Fruit fly (Drosophila melanogaster) whole organism, embryonic: ENCODE data around the gene CG34117.

Experiments used
- Bteb2 ChIP-seq: fragments of 200-800 bp; sonication (Bioruptor generic); optimal IDR thresholded peaks from 2 replicates; lab custom pipeline; 2016; ENCODE audit warnings: missing biosample characterization, missing genetic modification characterization
- CG13775 ChIP-seq: fragments of 200-800 bp; sonication (Bioruptor generic); optimal IDR thresholded peaks from 3 replicates; lab custom pipeline; 2017; ENCODE audit warnings: missing biosample characterization, mild to moderate bottlenecking, missing genetic modification characterization
- CG14860 ChIP-seq: fragments of 200-800 bp; sonication (Bioruptor generic); IDR thresholded peaks from 3 replicates; pipeline ENCODE4 v1.3.6; 2022; ENCODE audit warnings: missing biosample characterization, missing genetic modification characterization; ENCODE audit not compliant: partially characterized antibody
- CG1603 ChIP-seq: fragments of 200-800 bp; sonication (Bioruptor generic); optimal IDR thresholded peaks from 2 replicates; lab custom pipeline; 2019; ENCODE audit warnings: missing biosample characterization, mild to moderate bottlenecking, missing genetic modification characterization, moderate library complexity
- CG18262 ChIP-seq: fragments of 200-800 bp; optimal IDR thresholded peaks from 3 replicates; lab custom pipeline; 2019; ENCODE audit warnings: missing biosample characterization, mild to moderate bottlenecking, missing genetic modification characterization, moderate library complexity
- CG18619 ChIP-seq: fragments of 200-800 bp; sonication (Bioruptor generic); optimal IDR thresholded peaks from 3 replicates; lab custom pipeline; 2017; ENCODE audit warnings: missing biosample characterization, mild to moderate bottlenecking, missing genetic modification characterization
- CG31441 ChIP-seq: fragments of 200-800 bp; sonication (Bioruptor generic); IDR thresholded peaks from 2 replicates; pipeline ENCODE4 v1.3.6; 2022; ENCODE audit warnings: missing biosample characterization, missing genetic modification characterization
- CG3838 ChIP-seq: fragments of 200-800 bp; sonication (Bioruptor generic); optimal IDR thresholded peaks from 3 replicates; lab custom pipeline; 2016; ENCODE audit warnings: missing biosample characterization, missing genetic modification characterization
- CG4820 ChIP-seq: fragments of 200-800 bp; sonication (Bioruptor generic); optimal IDR thresholded peaks from 3 replicates; lab custom pipeline; 2016; ENCODE audit warnings: missing biosample characterization, missing genetic modification characterization
- CG5245 ChIP-seq: fragments of 200-800 bp; sonication (Bioruptor generic); optimal IDR thresholded peaks from 3 replicates; lab custom pipeline; 2016; ENCODE audit warnings: missing biosample characterization, missing genetic modification characterization
- CG6654 ChIP-seq: fragments of 200-800 bp; sonication (Bioruptor generic); optimal IDR thresholded peaks from 2 replicates; lab custom pipeline; 2017; ENCODE audit warnings: missing biosample characterization, mild to moderate bottlenecking, missing genetic modification characterization
- CG6683 ChIP-seq: fragments of 200-800 bp; sonication (Bioruptor generic); optimal IDR thresholded peaks from 2 replicates; lab custom pipeline; 2017; ENCODE audit warnings: missing biosample characterization, mild to moderate bottlenecking, missing genetic modification characterization, missing genetic modification reagents
- CG7271 ChIP-seq: fragments of 200-800 bp; sonication (Bioruptor generic); optimal IDR thresholded peaks from 2 replicates; lab custom pipeline; 2018; ENCODE audit warnings: missing biosample characterization, mild to moderate bottlenecking, missing genetic modification characterization, moderate library complexity
- CG7745 ChIP-seq: fragments of 200-800 bp; sonication (Bioruptor generic); optimal IDR thresholded peaks from 2 replicates; lab custom pipeline; 2018; ENCODE audit warnings: missing biosample characterization, mild to moderate bottlenecking, missing genetic modification characterization, moderate library complexity
- CG7987 ChIP-seq: fragments of 200-800 bp; sonication (Bioruptor generic); optimal IDR thresholded peaks from 2 replicates; lab custom pipeline; 2018; ENCODE audit warnings: missing biosample characterization, mild to moderate bottlenecking, missing genetic modification characterization, moderate library complexity
- CG9609 ChIP-seq: fragments of 200-800 bp; sonication (Bioruptor generic); optimal IDR thresholded peaks from 3 replicates; lab custom pipeline; 2016; ENCODE audit warnings: missing biosample characterization, missing genetic modification characterization
- CG9817 ChIP-seq: fragments of 200-800 bp; sonication (Bioruptor generic); optimal IDR thresholded peaks from 2 replicates; lab custom pipeline; 2018; ENCODE audit warnings: missing biosample characterization, mild to moderate bottlenecking, missing genetic modification characterization, moderate library complexity
- CTCF ChIP-seq: fragments of 200-800 bp; sonication (Bioruptor generic); optimal IDR thresholded peaks from 2 replicates; lab custom pipeline; 2017; ENCODE audit warnings: missing biosample characterization, mild to moderate bottlenecking, missing genetic modification characterization, moderate library complexity
- CoRest ChIP-seq: fragments of 200-800 bp; sonication (Bioruptor generic); optimal IDR thresholded peaks from 3 replicates; lab custom pipeline; 2018; ENCODE audit warnings: missing biosample characterization, mild to moderate bottlenecking, missing genetic modification characterization, moderate library complexity
- CrebB ChIP-seq: fragments of 200-800 bp; sonication (Bioruptor generic); optimal IDR thresholded peaks from 3 replicates; lab custom pipeline; 2018; ENCODE audit warnings: missing biosample characterization, mild to moderate bottlenecking, missing genetic modification characterization
- E2f2 ChIP-seq: fragments of 200-800 bp; sonication (Bioruptor generic); IDR thresholded peaks from 2 replicates; pipeline ENCODE4 v1.3.6; 2022; ENCODE audit warnings: missing biosample characterization, missing genetic modification characterization
- Ets97D ChIP-seq: fragments of 200-800 bp; sonication (Bioruptor generic); optimal IDR thresholded peaks from 3 replicates; lab custom pipeline; 2016; ENCODE audit warnings: missing biosample characterization, missing genetic modification characterization
- H15 ChIP-seq: fragments of 200-800 bp; sonication (Bioruptor generic); IDR thresholded peaks from 3 replicates; pipeline ENCODE4 v1.3.6; 2022; ENCODE audit warnings: missing biosample characterization, missing genetic modification characterization
- HLH4C ChIP-seq: fragments of 200-800 bp; sonication (Bioruptor generic); IDR thresholded peaks from 3 replicates; pipeline ENCODE4 v1.3.6; 2022; ENCODE audit warnings: missing biosample characterization, missing genetic modification characterization; ENCODE audit not compliant: partially characterized antibody
- HLHmδ ChIP-seq: fragments of 200-800 bp; sonication (Bioruptor generic); optimal IDR thresholded peaks from 2 replicates; lab custom pipeline; 2018; ENCODE audit warnings: missing biosample characterization, mild to moderate bottlenecking, missing genetic modification characterization, moderate library complexity
- HmgD ChIP-seq: fragments of 200-800 bp; sonication (Bioruptor generic); optimal IDR thresholded peaks from 3 replicates; lab custom pipeline; 2016; ENCODE audit warnings: missing biosample characterization, missing genetic modification characterization
- Hsf ChIP-seq: fragments of 200-800 bp; sonication (Bioruptor generic); optimal IDR thresholded peaks from 3 replicates; lab custom pipeline; 2016; ENCODE audit warnings: missing biosample characterization, missing genetic modification characterization
- Jarid2 ChIP-seq: fragments of 200-800 bp; sonication (Bioruptor generic); optimal IDR thresholded peaks from 3 replicates; lab custom pipeline; 2017; ENCODE audit warnings: mild to moderate bottlenecking, missing biosample characterization, missing genetic modification reagents, missing genetic modification characterization
- MESR4 ChIP-seq: fragments of 200-800 bp; sonication (Bioruptor generic); optimal IDR thresholded peaks from 2 replicates; lab custom pipeline; 2018; ENCODE audit warnings: missing biosample characterization, mild to moderate bottlenecking, missing genetic modification characterization, moderate library complexity
- Mrtf ChIP-seq: fragments of 200-800 bp; sonication (Bioruptor generic); IDR thresholded peaks from 3 replicates; pipeline ENCODE4 v1.3.6; 2022; ENCODE audit warnings: missing biosample characterization, missing genetic modification characterization
- NC2β ChIP-seq: fragments of 200-800 bp; sonication (Bioruptor generic); optimal IDR thresholded peaks from 2 replicates; lab custom pipeline; 2016; ENCODE audit warnings: missing biosample characterization, missing genetic modification characterization
- Nf-YA ChIP-seq: fragments of 200-800 bp; sonication (Bioruptor generic); IDR thresholded peaks from 2 replicates; pipeline ENCODE4 v1.3.6; 2022; ENCODE audit warnings: missing biosample characterization, missing genetic modification characterization
- Stat92E ChIP-seq, 3 experiments: fragments of >200 bp in 2 of 3; fragments of 200-800 bp in 1 of 3; sonication (Bioruptor generic) in 1 of 3; optimal IDR thresholded peaks; 2 replicates each; lab custom pipeline; 2017 to 2019; ENCODE audit warnings: missing biosample characterization in 3 of 3, missing genetic modification characterization in 3 of 3, mild to moderate bottlenecking in 1 of 3, moderate library complexity in 1 of 3
- ap ChIP-seq: fragments of 200-800 bp; sonication (Bioruptor generic); IDR thresholded peaks from 2 replicates; pipeline ENCODE4 v1.3.6; 2022; ENCODE audit warnings: missing biosample characterization, missing genetic modification characterization
- cas ChIP-seq: fragments of 200-800 bp; sonication (Bioruptor generic); IDR thresholded peaks from 2 replicates; pipeline ENCODE4 v1.3.6; 2022; ENCODE audit warnings: missing biosample characterization, missing genetic modification characterization
- crp ChIP-seq, 2 experiments: fragments of 200-800 bp; sonication (Bioruptor generic); optimal IDR thresholded peaks; 2 replicates in 1 of 2; 3 replicates in 1 of 2; lab custom pipeline; 2017; ENCODE audit warnings: missing biosample characterization in 2 of 2, missing genetic modification characterization in 2 of 2, mild to moderate bottlenecking in 1 of 2, moderate library complexity in 1 of 2
- disco-r ChIP-seq: fragments of 200-800 bp; sonication (Bioruptor generic); optimal IDR thresholded peaks from 2 replicates; lab custom pipeline; 2016; ENCODE audit warnings: missing biosample characterization, missing genetic modification characterization
- dm ChIP-seq: fragments of 200-800 bp; sonication (Bioruptor generic); optimal IDR thresholded peaks from 3 replicates; lab custom pipeline; 2016; ENCODE audit warnings: missing biosample characterization, missing genetic modification characterization
- fd102C ChIP-seq: fragments of 200-800 bp; sonication (Bioruptor generic); optimal IDR thresholded peaks from 2 replicates; lab custom pipeline; 2018; ENCODE audit warnings: missing biosample characterization, mild to moderate bottlenecking, missing genetic modification characterization, moderate library complexity
- her ChIP-seq: fragments of 200-800 bp; sonication (Bioruptor generic); optimal IDR thresholded peaks from 2 replicates; lab custom pipeline; 2016; ENCODE audit warnings: missing biosample characterization, missing genetic modification characterization
- jigr1 ChIP-seq: fragments of 200-800 bp; sonication (Bioruptor generic); IDR thresholded peaks from 3 replicates; pipeline ENCODE4 v1.3.6; 2022; ENCODE audit warnings: missing biosample characterization, missing genetic modification characterization
- lmd ChIP-seq: fragments of 200-800 bp; sonication (Bioruptor generic); IDR thresholded peaks from 2 replicates; pipeline ENCODE4 v1.3.6; 2022; ENCODE audit warnings: missing biosample characterization, missing genetic modification characterization
- pros ChIP-seq: fragments of 200-800 bp; sonication (Bioruptor generic); optimal IDR thresholded peaks from 3 replicates; lab custom pipeline; 2019; ENCODE audit warnings: missing biosample characterization, mild to moderate bottlenecking, missing genetic modification characterization, moderate library complexity
- rib ChIP-seq: fragments of 200-800 bp; sonication (Bioruptor generic); IDR thresholded peaks from 2 replicates; pipeline ENCODE4 v1.3.6; 2022; ENCODE audit warnings: missing biosample characterization, missing genetic modification characterization
- sens ChIP-seq: fragments of 200-800 bp; sonication (Bioruptor generic); peaks from one replicate; lab custom pipeline; 2016; ENCODE audit warnings: missing biosample characterization, missing genetic modification characterization
- sens-2 ChIP-seq: fragments of 200-800 bp; sonication (Bioruptor generic); IDR thresholded peaks from 2 replicates; pipeline ENCODE4 v1.3.6; 2022; ENCODE audit warnings: missing biosample characterization, missing genetic modification characterization
- sqz ChIP-seq: fragments of 200-800 bp; sonication (Bioruptor generic); optimal IDR thresholded peaks from 3 replicates; lab custom pipeline; 2018; ENCODE audit warnings: missing biosample characterization, mild to moderate bottlenecking, missing genetic modification characterization
- tin ChIP-seq: fragments of 200-800 bp; sonication (Bioruptor generic); optimal IDR thresholded peaks from 3 replicates; lab custom pipeline; 2016; ENCODE audit warnings: missing biosample characterization, missing genetic modification characterization
- trem ChIP-seq: fragments of 200-800 bp; optimal IDR thresholded peaks from 3 replicates; lab custom pipeline; 2019; ENCODE audit warnings: missing biosample characterization, mild to moderate bottlenecking, missing genetic modification characterization, moderate library complexity
- z ChIP-seq: fragments of 200-800 bp; sonication (Bioruptor generic); IDR thresholded peaks from 3 replicates; pipeline ENCODE4 v1.3.6; 2022; ENCODE audit warnings: missing biosample characterization, missing genetic modification characterization
- zf30C ChIP-seq: fragments of 200-800 bp; sonication (Bioruptor generic); optimal IDR thresholded peaks from 3 replicates; lab custom pipeline; 2018; ENCODE audit warnings: missing biosample characterization, mild to moderate bottlenecking, missing genetic modification characterization

Gene CG34117

DNA sequence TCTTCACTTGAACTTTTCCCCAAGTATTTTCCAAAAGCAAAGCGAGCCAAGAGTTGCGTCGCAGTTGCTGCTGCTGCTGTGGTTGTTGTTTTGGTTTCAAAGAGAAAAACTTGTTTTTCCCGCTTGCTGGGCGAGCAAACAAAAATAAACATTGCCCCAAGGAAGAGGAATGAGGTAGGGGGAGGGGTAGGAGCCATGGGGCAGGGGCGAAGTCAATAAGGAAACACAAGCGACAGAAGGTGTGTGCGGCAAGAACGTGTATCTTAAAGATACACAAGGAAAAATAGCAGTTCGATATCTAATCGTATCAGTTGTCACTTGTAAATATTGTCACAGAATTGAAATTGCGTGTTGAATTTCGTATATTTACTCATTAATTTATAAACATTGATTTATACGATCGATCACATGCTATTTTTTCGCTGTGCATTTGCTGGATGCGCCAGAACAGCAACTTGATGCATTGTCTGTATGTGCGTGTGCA is 6.3 kb downstream of the CG34117 start (continued):
- TF ChIP-seq CG6654 (GFP tag; lab: Kevin White, UChicago) = peak; percentile 42
- no peak for TF ChIP-seq HLHmδ
- TF ChIP-seq rib = peak; percentile 29; the same call in 1 of the 2 replicates
- TF ChIP-seq Jarid2 (GFP tag; lab: Kevin White, UChicago) = no peak
- TF ChIP-seq CG7271 (tag; lab: Kevin White, UChicago) = no peak
- 0 out of 2 replicates have a peak, but pooled peaks have one; percentile 12 for TF ChIP-seq Nf-YA (GFP tag; lab: Robert Waterston, UW)
- TF ChIP-seq pros = peak; percentile 69
- peak; percentile 91 for TF ChIP-seq CG1603 (tag; lab: Kevin White, UChicago)
- no peak for TF ChIP-seq HmgD (GFP tag; lab: Kevin White, UChicago)
- peak; percentile 77 for TF ChIP-seq CG18619
- peak; percentile 95 for TF ChIP-seq sens
- TF ChIP-seq disco-r (GFP tag; lab: Kevin White, UChicago) = no peak
- TF ChIP-seq CG7987 (GFP tag; lab: Kevin White, UChicago) = peak; percentile 38
- peak; percentile 25 for TF ChIP-seq MESR4 (GFP tag; lab: Kevin White, UChicago)
- TF ChIP-seq CG7745 = peak; percentile 75
- TF ChIP-seq CG5245 (GFP tag; lab: Kevin White, UChicago) = peak; percentile 48
- peak; percentile 62; the same call in 2 of the 3 replicates for TF ChIP-seq z
- no peak for TF ChIP-seq crp (GFP tag; optimal IDR thresholded peaks at IDR 0.05; lab: Kevin White, UChicago)
- TF ChIP-seq CG31441 = peak; percentile 72
- no peak for TF ChIP-seq her
- peak; percentile 33 for TF ChIP-seq CG9817 (tag; lab: Kevin White, UChicago)
- peak; percentile 67 for TF ChIP-seq CG13775
- peak; percentile 15 for TF ChIP-seq CG3838 (GFP tag; lab: Kevin White, UChicago)
- no peak for TF ChIP-seq Ets97D (GFP tag; lab: Kevin White, UChicago)
- peak; percentile 64 for TF ChIP-seq tin
- peak; percentile 7 for TF ChIP-seq CG9609 (GFP tag; lab: Kevin White, UChicago)
- TF ChIP-seq zf30C (GFP tag; lab: Kevin White, UChicago) = peak; percentile 54
- TF ChIP-seq Stat92E (GFP tag; optimal IDR thresholded peaks at IDR 0.05; lab: Kevin White, UChicago) = peak in 1 of 3 experiments; percentile 7
- TF ChIP-seq lmd (GFP tag; lab: Robert Waterston, UW) = peak; percentile 64
- no peak for TF ChIP-seq Mrtf (GFP tag; lab: Robert Waterston, UW)
- TF ChIP-seq Hsf (GFP tag; lab: Kevin White, UChicago) = peak; percentile 49
- TF ChIP-seq CG6683 (GFP tag; lab: Kevin White, UChicago) = peak; percentile 8
- TF ChIP-seq H15 (GFP tag; lab: Robert Waterston, UW) = peak; percentile 70; the same call in 2 of the 3 replicates
- TF ChIP-seq CG14860 (GFP tag; lab: Robert Waterston, UW) = no peak
- peak; percentile 47 for TF ChIP-seq fd102C (GFP tag; lab: Kevin White, UChicago)
- TF ChIP-seq Bteb2 (GFP tag; lab: Kevin White, UChicago) = no peak
- TF ChIP-seq sens-2 (GFP tag; lab: Robert Waterston, UW) = peak; percentile 48
- peak; percentile 47 for TF ChIP-seq E2f2 (GFP tag; lab: Robert Waterston, UW)
- TF ChIP-seq dm (GFP tag; lab: Kevin White, UChicago) = no peak
- peak; percentile 87 for TF ChIP-seq CG18262 (tag; lab: Kevin White, UChicago)
- TF ChIP-seq jigr1 (GFP tag; lab: Robert Waterston, UW) = no peak
- TF ChIP-seq cas = no peak
- peak; percentile 72 for TF ChIP-seq sqz (GFP tag; lab: Kevin White, UChicago)
- peak; percentile 76 for TF ChIP-seq trem
- peak; percentile 58 for TF ChIP-seq CG4820 (GFP tag; lab: Kevin White, UChicago)
- no peak; the same call in 1 of the 2 replicates for TF ChIP-seq ap
- peak; percentile 78 for TF ChIP-seq CrebB (tag; lab: Kevin White, UChicago)
- TF ChIP-seq HLH4C (GFP tag; lab: Robert Waterston, UW) = no peak
- TF ChIP-seq CTCF (GFP tag; lab: Kevin White, UChicago) = peak; percentile 25
- peak; percentile 76 for TF ChIP-seq CoRest (tag; lab: Kevin White, UChicago)
- peak; percentile 53 for TF ChIP-seq NC2β (GFP tag; lab: Kevin White, UChicago)
